Worm (Caenorhabditis elegans): ENCODE results near the gene sec-5.

ce11 chrII:9141110-9141509 is 35.8 kb downstream of the sec-5 start:
- TF ChIP-seq mdl-1 (tag; optimal IDR thresholded peaks at IDR 0.05) = no peak
- no peak for TF ChIP-seq nhr-11 (tag; optimal IDR thresholded peaks at IDR 0.05)
- TF ChIP-seq php-3 (GFP tag; IDR thresholded peaks at IDR 0.05) = no peak
- no peak for TF ChIP-seq fos-1 (tag; optimal IDR thresholded peaks at IDR 0.05)

All from whole organism, L4 larva.